Fruit fly (Drosophila melanogaster) whole organism, wandering third instar larva: Measurements from ENCODE around the gene CG11162.

ENCODE experiments used
- Dfd ChIP-seq: fragments of >200 bp; optimal IDR thresholded peaks from 2 replicates; lab custom pipeline; 2017; ENCODE audit warnings: missing biosample characterization, missing genetic modification characterization
- br ChIP-seq: fragments of 200-800 bp; sonication (Bioruptor generic); optimal IDR thresholded peaks from 2 replicates; lab custom pipeline; 2016; ENCODE audit warnings: missing biosample characterization, missing genetic modification characterization
- fru ChIP-seq: fragments of 200-800 bp; sonication (Bioruptor generic); optimal IDR thresholded peaks from 3 replicates; lab custom pipeline; 2016; ENCODE audit warnings: missing biosample characterization, mild to moderate bottlenecking, missing genetic modification characterization
- h ChIP-seq: fragments of 200-800 bp; sonication (Bioruptor generic); optimal IDR thresholded peaks from 3 replicates; lab custom pipeline; 2016; ENCODE audit warnings: missing biosample characterization, mild to moderate bottlenecking, missing genetic modification characterization
- jim ChIP-seq: fragments of 175-275, 200-325 bp; sonication (Bioruptor generic); optimal IDR thresholded peaks from 2 replicates; lab custom pipeline; 2016; ENCODE audit warnings: missing biosample characterization, mild to moderate bottlenecking, missing genetic modification characterization
- lola ChIP-seq: fragments of >200 bp; optimal IDR thresholded peaks from 2 replicates; lab custom pipeline; 2017; ENCODE audit warnings: missing biosample characterization, missing genetic modification characterization
- pan ChIP-seq: fragments of >200 bp; optimal IDR thresholded peaks from 2 replicates; lab custom pipeline; 2017
- psq ChIP-seq: fragments of 200-800 bp; sonication (Bioruptor generic); optimal IDR thresholded peaks from 3 replicates; lab custom pipeline; 2017; ENCODE audit warnings: missing biosample characterization, mild to moderate bottlenecking, missing genetic modification characterization, moderate library complexity
- woc ChIP-seq: sonication (Bioruptor generic); optimal IDR thresholded peaks from 2 replicates; lab custom pipeline; 2016; ENCODE audit warnings: missing biosample characterization, mild to moderate bottlenecking, missing genetic modification characterization

DNA sequence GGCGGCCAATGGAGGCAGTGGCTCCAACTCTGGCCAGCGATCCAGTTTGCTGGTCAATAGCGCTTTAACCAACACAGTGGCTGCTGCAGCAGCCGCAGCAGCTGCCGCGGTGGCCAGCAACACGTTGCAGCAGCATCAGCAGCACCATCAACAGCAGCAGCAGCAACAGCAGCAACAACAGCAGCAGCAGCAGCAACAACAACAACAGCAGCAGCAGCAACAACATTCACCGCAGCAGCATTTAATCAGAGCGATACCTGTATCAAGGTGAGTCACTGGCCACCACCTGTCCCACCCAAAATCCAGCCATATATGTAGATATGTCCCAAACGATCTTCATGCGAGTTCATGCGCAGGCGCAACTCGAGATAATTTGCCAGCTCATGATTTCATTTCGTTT, 26.9 kb upstream of the CG11162 start:
- TF ChIP-seq pan (lab: Kevin White, UChicago) (no peak), h (GFP tag; lab: Kevin White, UChicago) (no peak), woc (GFP tag; lab: Kevin White, UChicago) (no peak), lola (GFP tag; lab: Kevin White, UChicago) (no peak), Dfd (peak; percentile 84), br (GFP tag; lab: Kevin White, UChicago) (no peak), jim (GFP tag; lab: Kevin White, UChicago) (no peak), fru (GFP tag; lab: Kevin White, UChicago) (no peak), psq (GFP tag; lab: Kevin White, UChicago) (no peak)
